Worm (Caenorhabditis elegans): ENCODE results near the gene cct-4.

The cct-4 gene

DNA sequence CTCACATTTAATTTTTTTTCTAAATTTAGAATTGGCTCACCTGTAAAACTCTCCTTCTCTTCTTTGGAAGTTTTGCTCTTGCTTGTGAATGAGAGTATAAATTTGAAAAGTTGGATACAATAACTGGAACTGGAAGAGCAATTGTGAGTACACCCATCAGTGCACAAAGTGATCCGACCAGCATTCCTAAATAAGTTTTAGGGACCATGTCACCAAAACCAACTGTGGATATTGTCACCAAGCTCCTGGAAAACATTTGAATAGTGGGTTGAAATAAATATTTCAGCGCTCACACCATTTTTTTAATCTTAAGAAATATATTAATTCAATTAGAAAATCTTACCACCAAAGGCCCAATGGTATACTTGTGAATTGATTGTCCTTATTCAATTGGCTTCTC is 24.8 kb downstream of the cct-4 start:
- TF ChIP-seq egrh-3 (GFP tag; IDR thresholded peaks at IDR 0.05) (no peak), ztf-3 (GFP tag; optimal IDR thresholded peaks at IDR 0.05) (no peak), B0336.3 (GFP tag; IDR thresholded peaks at IDR 0.05) (no peak), rec-8 (tag; optimal IDR thresholded peaks at IDR 0.05) (no peak), Y53F4B.3 (GFP tag; IDR thresholded peaks at IDR 0.05) (no peak), ceh-100 (GFP tag; IDR thresholded peaks at IDR 0.05) (no peak), lag-1 (GFP tag; IDR thresholded peaks at IDR 0.05) (no peak), nhr-90 (tag; optimal IDR thresholded peaks at IDR 0.05) (no peak), ccch-3 (GFP tag; optimal IDR thresholded peaks at IDR 0.05) (no peak), F57C9.4 (tag; optimal IDR thresholded peaks at IDR 0.05) (no peak)

DNA sequence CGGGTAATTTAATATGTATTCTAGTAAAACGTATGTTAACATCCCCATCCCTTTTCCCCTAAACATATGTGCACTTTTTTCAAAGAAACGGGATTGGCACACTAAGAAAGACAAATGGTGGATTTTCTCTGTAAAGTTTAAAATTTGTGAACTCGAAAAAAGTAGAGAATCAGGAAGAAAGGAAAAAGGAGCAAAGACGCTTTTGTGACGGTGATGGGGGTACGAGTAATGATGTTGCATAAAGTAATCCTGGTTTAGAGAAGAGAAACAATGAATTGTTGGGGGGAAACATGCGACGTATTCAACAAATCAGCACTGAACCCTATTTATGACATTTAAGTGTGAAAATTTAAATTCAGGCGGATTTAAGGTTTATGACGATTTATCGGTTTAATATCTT is 28.0 kb downstream of the cct-4 start:
- TF ChIP-seq C17E4.6 (GFP tag; IDR thresholded peaks at IDR 0.05) (no peak), nhr-90 (tag; optimal IDR thresholded peaks at IDR 0.05) (no peak), K11D2.4 (GFP tag; IDR thresholded peaks at IDR 0.05) (no peak), lin-26 (GFP tag; IDR thresholded peaks at IDR 0.05) (no peak), snpc-3.4 (tag; optimal IDR thresholded peaks at IDR 0.05) (no peak), unc-62 (GFP tag; optimal IDR thresholded peaks at IDR 0.05) (no peak), egl-44 (GFP tag; IDR thresholded peaks at IDR 0.05) (no peak), sdz-38 (tag; optimal IDR thresholded peaks at IDR 0.05) (no peak), ztf-18 (tag; optimal IDR thresholded peaks at IDR 0.05) (no peak), sptf-2 (GFP tag; optimal IDR thresholded peaks at IDR 0.05) (no peak)

DNA sequence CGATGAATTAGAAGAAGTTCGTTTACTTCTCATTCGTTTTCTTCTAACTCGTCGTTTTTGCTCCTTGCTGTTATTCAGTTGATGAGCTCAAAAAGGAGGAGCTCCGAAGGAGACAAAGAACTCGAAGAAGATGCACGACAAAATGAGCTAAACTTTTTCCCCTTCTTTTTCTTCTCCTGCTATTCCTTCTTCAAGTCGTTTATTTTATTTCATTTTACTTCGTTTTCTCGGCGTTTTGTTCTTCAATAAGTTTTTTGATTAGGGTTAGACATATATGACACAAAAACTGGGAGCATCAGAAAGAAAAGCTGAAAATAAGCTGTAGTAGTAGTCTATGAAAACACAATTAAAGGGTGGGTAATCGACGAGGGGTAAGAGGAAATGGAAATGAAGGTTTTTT is 28.5 kb downstream of the cct-4 start:
- TF ChIP-seq ccch-3 (GFP tag; optimal IDR thresholded peaks at IDR 0.05) = no peak

ce11 chrII:8314768-8315167 is 31.3 kb downstream of the cct-4 start:
- TF ChIP-seq lin-54 (GFP tag; optimal IDR thresholded peaks at IDR 0.05) = no peak
- no peak for TF ChIP-seq chd-7 (tag; optimal IDR thresholded peaks at IDR 0.05)
- no peak for TF ChIP-seq B0019.2 (GFP tag; conservative IDR thresholded peaks at IDR 0.05)
- no peak for TF ChIP-seq aptf-3 (GFP tag; IDR thresholded peaks at IDR 0.05)
- no peak for TF ChIP-seq ekl-4 (GFP tag; IDR thresholded peaks at IDR 0.05)

- TF ChIP-seq F33H1.4 (GFP tag; IDR thresholded peaks at IDR 0.05) (no peak), hlh-26 (GFP tag; conservative IDR thresholded peaks at IDR 0.05) (no peak), rec-8 (tag; optimal IDR thresholded peaks at IDR 0.05) (no peak), xnd-1 (tag; optimal IDR thresholded peaks at IDR 0.05) (no peak), him-1 (tag; optimal IDR thresholded peaks at IDR 0.05) (no peak), nhr-27 (tag; optimal IDR thresholded peaks at IDR 0.05) (no peak), efl-1 (GFP tag; optimal IDR thresholded peaks at IDR 0.05) (no peak), ztf-28 (GFP tag; IDR thresholded peaks at IDR 0.05) (no peak), ets-4 (GFP tag; optimal IDR thresholded peaks at IDR 0.05) (no peak), T26A5.8 (tag; optimal IDR thresholded peaks at IDR 0.05) (no peak), hmg-20 (GFP tag; IDR thresholded peaks at IDR 0.05) (no peak), mxl-1 (tag; optimal IDR thresholded peaks at IDR 0.05) (no peak), die-1 (tag; optimal IDR thresholded peaks at IDR 0.05) (no peak), let-607 (tag; optimal IDR thresholded peaks at IDR 0.05) (no peak), F22D6.2 (tag; optimal IDR thresholded peaks at IDR 0.05) (no peak), F23B12.7 (tag; optimal IDR thresholded peaks at IDR 0.05; ENCODE audit: insufficient read depth) (no peak), pha-4 (tag; optimal IDR thresholded peaks at IDR 0.05) (no peak), repo-1 (tag; optimal IDR thresholded peaks at IDR 0.05) (no peak)
Observed at ce11 chrII:8316701-8317100, 33.2 kb downstream of the cct-4 start.

Data from whole organism, young adult.